1 fruit fly cellular context compared by ENCODE assay signal in genomic region chrX:11715263-11715659, dm6.
TF ChIP-seq lines count a peak whose summit lies in the region.

TSS of gene Amun (minus strand) at chrX:11715565.

TF ChIP-seq in whole organism, embryonic, 481 proteins besides CTCF, POLR2A, EP300 and RAD21 (continued from another document and continues in another):
- TF ChIP-seq Dad (GFP tag; optimal IDR thresholded peaks at IDR 0.05; lab: Kevin White, UChicago) (no peak), Mrtf (GFP tag; IDR thresholded peaks at IDR 0.05; lab: Robert Waterston, UW) (peak; percentile 58; the same call in 2 of the 3 replicates), bigmax (GFP tag; optimal IDR thresholded peaks at IDR 0.05; lab: Kevin White, UChicago) (no peak), CG8089 (GFP tag; optimal IDR thresholded peaks at IDR 0.05; lab: Kevin White, UChicago) (no peak), CG12391 (tag; optimal IDR thresholded peaks at IDR 0.05; lab: Kevin White, UChicago) (peak; percentile 4), CG6254 (GFP tag; optimal IDR thresholded peaks at IDR 0.05; lab: Kevin White, UChicago) (no peak), Scr (GFP tag; IDR thresholded peaks at IDR 0.05; lab: Robert Waterston, UW; ENCODE audit: partially characterized antibody) (no peak), bowl (GFP tag; IDR thresholded peaks at IDR 0.05; lab: Robert Waterston, UW) (no peak), Nf-YA (GFP tag; IDR thresholded peaks at IDR 0.05; lab: Robert Waterston, UW) (no peak), al (GFP tag; IDR thresholded peaks at IDR 0.05; lab: Robert Waterston, UW) (peak; percentile 54), sens-2 (GFP tag; IDR thresholded peaks at IDR 0.05; lab: Robert Waterston, UW) (no peak), pum (GFP tag; optimal IDR thresholded peaks at IDR 0.05; lab: Kevin White, UChicago) (no peak), CG1024 (GFP tag; IDR thresholded peaks at IDR 0.05; lab: Robert Waterston, UW) (no peak), CG12942 (GFP tag; optimal IDR thresholded peaks at IDR 0.05; lab: Kevin White, UChicago) (no peak), CG1529 (GFP tag; optimal IDR thresholded peaks at IDR 0.05; lab: Kevin White, UChicago) (no peak), CG5180 (GFP tag; optimal IDR thresholded peaks at IDR 0.05; lab: Kevin White, UChicago) (no peak), CG8359 (GFP tag; optimal IDR thresholded peaks at IDR 0.05; lab: Kevin White, UChicago; ENCODE audit: borderline replicate concordance) (no peak), CG10366 (GFP tag; IDR thresholded peaks at IDR 0.05; lab: Robert Waterston, UW) (no peak), CG15514 (GFP tag; optimal IDR thresholded peaks at IDR 0.05; lab: Kevin White, UChicago) (peak; percentile 39), zen2 (GFP tag; IDR thresholded peaks at IDR 0.05; lab: Robert Waterston, UW; ENCODE audit: partially characterized antibody) (no peak), CG30020 (tag; optimal IDR thresholded peaks at IDR 0.05; lab: Kevin White, UChicago) (no peak), Atf3 (GFP tag; optimal IDR thresholded peaks at IDR 0.05; lab: Kevin White, UChicago) (peak; percentile 2), Fer3 (tag; optimal IDR thresholded peaks at IDR 0.05; lab: Kevin White, UChicago) (peak; percentile 27), cad (GFP tag; optimal IDR thresholded peaks at IDR 0.05; lab: Kevin White, UChicago) (no peak), ATbp (GFP tag; optimal IDR thresholded peaks at IDR 0.05; lab: Kevin White, UChicago) (no peak), sens (GFP tag; lab: Kevin White, UChicago) (peak; percentile 80), pb (GFP tag; optimal IDR thresholded peaks at IDR 0.05; lab: Kevin White, UChicago) (no peak), CG6175 (GFP tag; IDR thresholded peaks at IDR 0.05; lab: Robert Waterston, UW) (no peak), CG32532 (GFP tag; IDR thresholded peaks at IDR 0.05; lab: Robert Waterston, UW) (peak; percentile 71), ems (GFP tag; optimal IDR thresholded peaks at IDR 0.05; lab: Kevin White, UChicago) (peak; percentile 34), CG17186 (GFP tag; optimal IDR thresholded peaks at IDR 0.05; lab: Kevin White, UChicago) (no peak), cas (GFP tag; IDR thresholded peaks at IDR 0.05; lab: Robert Waterston, UW) (0 out of 2 replicates have a peak, but pooled peaks have one; percentile 39), danr (GFP tag; IDR thresholded peaks at IDR 0.05; lab: Robert Waterston, UW) (0 out of 2 replicates have a peak, but pooled peaks have one; percentile 22), CG3726 (GFP tag; IDR thresholded peaks at IDR 0.05; lab: Robert Waterston, UW) (no peak), wdn (GFP tag; IDR thresholded peaks at IDR 0.05; lab: Robert Waterston, UW) (0 out of 2 replicates have a peak, but pooled peaks have one; percentile 34), CG9932 (GFP tag; IDR thresholded peaks at IDR 0.05; lab: Robert Waterston, UW) (peak; percentile 64), sna (GFP tag; IDR thresholded peaks at IDR 0.05; lab: Robert Waterston, UW; ENCODE audit: partially characterized antibody) (no peak), oc (tag; optimal IDR thresholded peaks at IDR 0.05; lab: Kevin White, UChicago) (no peak), dimm (GFP tag; IDR thresholded peaks at IDR 0.05; lab: Robert Waterston, UW) (no peak), lab (GFP tag; optimal IDR thresholded peaks at IDR 0.05; lab: Kevin White, UChicago) (peak; percentile 3), Ssrp (tag; optimal IDR thresholded peaks at IDR 0.05; lab: Kevin White, UChicago) (peak; percentile 21), CG6813 (GFP tag; optimal IDR thresholded peaks at IDR 0.05; lab: Kevin White, UChicago) (peak; percentile 44), Hmx (GFP tag; optimal IDR thresholded peaks at IDR 0.05; lab: Kevin White, UChicago) (no peak), CG17361 (GFP tag; IDR thresholded peaks at IDR 0.05; lab: Robert Waterston, UW) (no peak), CG4328 (GFP tag; optimal IDR thresholded peaks at IDR 0.05; lab: Kevin White, UChicago) (no peak), ase (GFP tag; IDR thresholded peaks at IDR 0.05; lab: Robert Waterston, UW) (no peak), insv (GFP tag; optimal IDR thresholded peaks at IDR 0.05; lab: Kevin White, UChicago) (no peak), CG16813 (GFP tag; IDR thresholded peaks at IDR 0.05; lab: Robert Waterston, UW; ENCODE audit: partially characterized antibody) (no peak), eyg (GFP tag; optimal IDR thresholded peaks at IDR 0.05; lab: Kevin White, UChicago) (no peak), tio (GFP tag; optimal IDR thresholded peaks at IDR 0.05; lab: Kevin White, UChicago) (no peak), CG4707 (GFP tag; optimal IDR thresholded peaks at IDR 0.05; lab: Kevin White, UChicago) (no peak), Mad (GFP tag; optimal IDR thresholded peaks at IDR 0.05; lab: Kevin White, UChicago) (no peak), CG7357 (GFP tag; IDR thresholded peaks at IDR 0.05; lab: Robert Waterston, UW) (no peak), salm (tag; optimal IDR thresholded peaks at IDR 0.05; lab: Kevin White, UChicago) (no peak), gem (tag; optimal IDR thresholded peaks at IDR 0.05; lab: Kevin White, UChicago) (peak; percentile 32), CG2202 (tag; optimal IDR thresholded peaks at IDR 0.05; lab: Kevin White, UChicago) (no peak), ap (GFP tag; IDR thresholded peaks at IDR 0.05; lab: Robert Waterston, UW) (no peak), Ptx1 (GFP tag; IDR thresholded peaks at IDR 0.05; lab: Robert Waterston, UW) (peak; percentile 28; the same call in 1 of the 2 replicates), CG10209 (GFP tag; optimal IDR thresholded peaks at IDR 0.05; lab: Kevin White, UChicago) (no peak), CG5953 (GFP tag; IDR thresholded peaks at IDR 0.05; lab: Robert Waterston, UW) (no peak), Dfd (GFP tag; optimal IDR thresholded peaks at IDR 0.05; lab: Kevin White, UChicago) (no peak), CG11696 (GFP tag; IDR thresholded peaks at IDR 0.05; lab: Robert Waterston, UW) (no peak), Rx (GFP tag; IDR thresholded peaks at IDR 0.05; lab: Robert Waterston, UW) (no peak), corto (GFP tag; optimal IDR thresholded peaks at IDR 0.05; lab: Kevin White, UChicago) (no peak), CG7786 (GFP tag; optimal IDR thresholded peaks at IDR 0.05; lab: Kevin White, UChicago) (peak; percentile 13), NK7.1 (GFP tag; optimal IDR thresholded peaks at IDR 0.05; lab: Kevin White, UChicago) (no peak), Awh (GFP tag; IDR thresholded peaks at IDR 0.05; lab: Robert Waterston, UW) (no peak), CG15269 (tag; optimal IDR thresholded peaks at IDR 0.05; lab: Kevin White, UChicago) (no peak), Lim3 (GFP tag; IDR thresholded peaks at IDR 0.05; lab: Robert Waterston, UW) (no peak), Sox102F (GFP tag; optimal IDR thresholded peaks at IDR 0.05; lab: Kevin White, UChicago) (peak; percentile 7), fru (optimal IDR thresholded peaks at IDR 0.05; lab: Kevin White, UChicago) (no peak), sisA (GFP tag; IDR thresholded peaks at IDR 0.05; lab: Robert Waterston, UW) (peak; percentile 5; the same call in 1 of the 2 replicates), CG13123 (GFP tag; optimal IDR thresholded peaks at IDR 0.05; lab: Kevin White, UChicago) (no peak), CG2875 (GFP tag; optimal IDR thresholded peaks at IDR 0.05; lab: Kevin White, UChicago) (no peak), CG11723 (GFP tag; optimal IDR thresholded peaks at IDR 0.05; lab: Kevin White, UChicago) (no peak), ERR (GFP tag; optimal IDR thresholded peaks at IDR 0.05; lab: Kevin White, UChicago) (no peak), pros (GFP tag; optimal IDR thresholded peaks at IDR 0.05; lab: Kevin White, UChicago) (no peak), CG2712 (tag; optimal IDR thresholded peaks at IDR 0.05; lab: Kevin White, UChicago) (peak; percentile 6), E2f1 (GFP tag; IDR thresholded peaks at IDR 0.05; lab: Robert Waterston, UW) (no peak), ind (GFP tag; optimal IDR thresholded peaks at IDR 0.05; lab: Kevin White, UChicago) (peak; percentile 39), CG15696 (tag; optimal IDR thresholded peaks at IDR 0.05; lab: Kevin White, UChicago) (no peak), Taf1 (GFP tag; IDR thresholded peaks at IDR 0.05; lab: Robert Waterston, UW) (peak; percentile 20; the same call in 1 of the 2 replicates), Drgx (GFP tag; IDR thresholded peaks at IDR 0.05; lab: Robert Waterston, UW) (0 out of 2 replicates have a peak, but pooled peaks have one; percentile 9), Rfx (GFP tag; IDR thresholded peaks at IDR 0.05; lab: Robert Waterston, UW) (peak; percentile 73), aop (GFP tag; IDR thresholded peaks at IDR 0.05; lab: Robert Waterston, UW) (no peak), repo (GFP tag; optimal IDR thresholded peaks at IDR 0.05; lab: Kevin White, UChicago) (no peak), en (GFP tag; optimal IDR thresholded peaks at IDR 0.05; lab: Kevin White, UChicago) (peak; percentile 26), CG10462 (GFP tag; optimal IDR thresholded peaks at IDR 0.05; lab: Kevin White, UChicago) (no peak), Bgb (GFP tag; IDR thresholded peaks at IDR 0.05; lab: Robert Waterston, UW; ENCODE audit: partially characterized antibody) (no peak), NFAT (GFP tag; IDR thresholded peaks at IDR 0.05; lab: Robert Waterston, UW) (peak; percentile 72), CG14050 (GFP tag; IDR thresholded peaks at IDR 0.05; lab: Robert Waterston, UW) (no peak; the same call in 2 of the 3 replicates), CG13287 (GFP tag; IDR thresholded peaks at IDR 0.05; lab: Robert Waterston, UW; ENCODE audit: partially characterized antibody) (no peak), Fer2 (tag; optimal IDR thresholded peaks at IDR 0.05; lab: Kevin White, UChicago) (no peak), BEAF-32 (GFP tag; optimal IDR thresholded peaks at IDR 0.05; lab: Kevin White, UChicago) (no peak), CG17612 (GFP tag; IDR thresholded peaks at IDR 0.05; lab: Robert Waterston, UW) (no peak; the same call in 1 of the 2 replicates), CG17568 (GFP tag; optimal IDR thresholded peaks at IDR 0.05; lab: Kevin White, UChicago) (no peak), vnd (GFP tag; IDR thresholded peaks at IDR 0.05; lab: Robert Waterston, UW; ENCODE audit: partially characterized antibody) (no peak), lilli (GFP tag; optimal IDR thresholded peaks at IDR 0.05; lab: Kevin White, UChicago) (peak; percentile 51), schlank (tag; optimal IDR thresholded peaks at IDR 0.05; lab: Kevin White, UChicago) (no peak), wek (GFP tag; optimal IDR thresholded peaks at IDR 0.05; lab: Kevin White, UChicago) (no peak), otp (GFP tag; IDR thresholded peaks at IDR 0.05; lab: Robert Waterston, UW) (no peak), Opbp (GFP tag; IDR thresholded peaks at IDR 0.05; lab: Robert Waterston, UW; ENCODE audit: partially characterized antibody) (no peak), Tbp (GFP tag; optimal IDR thresholded peaks at IDR 0.05; lab: Kevin White, UChicago) (no peak), Optix (GFP tag; IDR thresholded peaks at IDR 0.05; lab: Robert Waterston, UW) (no peak), CG4360 (GFP tag; IDR thresholded peaks at IDR 0.05; lab: Robert Waterston, UW) (no peak), CG18011 (GFP tag; optimal IDR thresholded peaks at IDR 0.05; lab: Kevin White, UChicago) (no peak), kni (GFP tag; optimal IDR thresholded peaks at IDR 0.05; lab: Kevin White, UChicago) (no peak), lov (optimal IDR thresholded peaks at IDR 0.05; lab: Kevin White, UChicago) (no peak), lov (GFP tag; IDR thresholded peaks at IDR 0.05; lab: Robert Waterston, UW) (no peak), CG14441 (GFP tag; IDR thresholded peaks at IDR 0.05; lab: Robert Waterston, UW) (peak; percentile 50), sima (GFP tag; optimal IDR thresholded peaks at IDR 0.05; lab: Kevin White, UChicago) (no peak), cg (GFP tag; optimal IDR thresholded peaks at IDR 0.05; lab: Kevin White, UChicago) (no peak), D19B (GFP tag; optimal IDR thresholded peaks at IDR 0.05; lab: Kevin White, UChicago) (no peak), abd-A (tag; optimal IDR thresholded peaks at IDR 0.05; lab: Kevin White, UChicago) (no peak), CG12659 (GFP tag; optimal IDR thresholded peaks at IDR 0.05; lab: Kevin White, UChicago) (no peak), CG13894 (tag; optimal IDR thresholded peaks at IDR 0.05; lab: Kevin White, UChicago) (no peak), psq (GFP tag; optimal IDR thresholded peaks at IDR 0.05; lab: Kevin White, UChicago) (no peak), nerfin-1 (tag; optimal IDR thresholded peaks at IDR 0.05; lab: Kevin White, UChicago) (no peak), CG9215 (GFP tag; IDR thresholded peaks at IDR 0.05; lab: Robert Waterston, UW) (peak; percentile 18; the same call in 1 of the 2 replicates), hbn (GFP tag; IDR thresholded peaks at IDR 0.05; lab: Robert Waterston, UW; ENCODE audit: partially characterized antibody) (no peak), chm (GFP tag; IDR thresholded peaks at IDR 0.05; lab: Robert Waterston, UW) (no peak), inv (GFP tag; IDR thresholded peaks at IDR 0.05; lab: Robert Waterston, UW; ENCODE audit: partially characterized antibody) (no peak), C15 (GFP tag; IDR thresholded peaks at IDR 0.05; lab: Robert Waterston, UW) (0 out of 3 replicates have a peak, but pooled peaks have one; percentile 17), CG15479 (GFP tag; optimal IDR thresholded peaks at IDR 0.05; lab: Kevin White, UChicago) (no peak), CG3995 (GFP tag; optimal IDR thresholded peaks at IDR 0.05; lab: Kevin White, UChicago) (no peak), CG6683 (GFP tag; optimal IDR thresholded peaks at IDR 0.05; lab: Kevin White, UChicago) (no peak), unpg (GFP tag; optimal IDR thresholded peaks at IDR 0.05; lab: Kevin White, UChicago) (no peak), fd96Cb (tag; optimal IDR thresholded peaks at IDR 0.05; lab: Kevin White, UChicago) (no peak), sim (GFP tag; IDR thresholded peaks at IDR 0.05; lab: Robert Waterston, UW) (no peak), sqz (GFP tag; optimal IDR thresholded peaks at IDR 0.05; lab: Kevin White, UChicago) (no peak), CG43689 (GFP tag; IDR thresholded peaks at IDR 0.05; lab: Robert Waterston, UW) (no peak), CG1233 (GFP tag; optimal IDR thresholded peaks at IDR 0.05; lab: Kevin White, UChicago) (no peak), Poxn (GFP tag; IDR thresholded peaks at IDR 0.05; lab: Robert Waterston, UW) (0 out of 2 replicates have a peak, but pooled peaks have one; percentile 17), CG14965 (GFP tag; optimal IDR thresholded peaks at IDR 0.05; lab: Kevin White, UChicago; ENCODE audit: borderline replicate concordance) (no peak), HLH4C (GFP tag; IDR thresholded peaks at IDR 0.05; lab: Robert Waterston, UW; ENCODE audit: partially characterized antibody) (no peak)
